Fruit fly (Drosophila melanogaster) whole organism, embryonic: ENCODE data around the gene CG10165.

Experiments used
- Abd-B ChIP-seq: fragments of 200-800 bp; sonication (Bioruptor generic); optimal IDR thresholded peaks from 2 replicates; lab custom pipeline; 2018; ENCODE audit warnings: missing biosample characterization, mild to moderate bottlenecking, missing genetic modification characterization, moderate library complexity
- B-H2 ChIP-seq: fragments of 200-800 bp; sonication (Bioruptor generic); optimal IDR thresholded peaks from 2 replicates; lab custom pipeline; 2018; ENCODE audit warnings: missing biosample characterization, mild to moderate bottlenecking, missing genetic modification characterization
- BtbVII ChIP-seq: fragments of 200-800 bp; sonication (Bioruptor generic); optimal IDR thresholded peaks from 3 replicates; lab custom pipeline; 2017; ENCODE audit warnings: missing biosample characterization, mild to moderate bottlenecking, missing genetic modification characterization
- CG11398 ChIP-seq: fragments of 200-800 bp; sonication (Bioruptor generic); optimal IDR thresholded peaks from 2 replicates; lab custom pipeline; 2016; ENCODE audit warnings: missing biosample characterization, missing genetic modification characterization
- CG12104 ChIP-seq: fragments of 200-800 bp; sonication (Bioruptor generic); optimal IDR thresholded peaks from 3 replicates; lab custom pipeline; 2016; ENCODE audit warnings: missing biosample characterization, missing genetic modification characterization
- CG12942 ChIP-seq: fragments of 200-800 bp; sonication (Bioruptor generic); optimal IDR thresholded peaks from 3 replicates; lab custom pipeline; 2016; ENCODE audit warnings: missing biosample characterization, missing genetic modification characterization
- CG15011 ChIP-seq: fragments of 200-800 bp; sonication (Bioruptor generic); optimal IDR thresholded peaks from 3 replicates; lab custom pipeline; 2018; ENCODE audit warnings: missing biosample characterization, mild to moderate bottlenecking, missing genetic modification characterization
- CG15269 ChIP-seq: fragments of 200-800 bp; sonication (Bioruptor generic); optimal IDR thresholded peaks from 2 replicates; lab custom pipeline; 2018; ENCODE audit warnings: missing biosample characterization, mild to moderate bottlenecking, missing genetic modification characterization, moderate library complexity
- CG1647 ChIP-seq: fragments of 200-800 bp; sonication (Bioruptor generic); optimal IDR thresholded peaks from 3 replicates; lab custom pipeline; 2016; ENCODE audit warnings: missing biosample characterization, missing genetic modification characterization
- CG17361 ChIP-seq: fragments of 200-800 bp; sonication (Bioruptor generic); IDR thresholded peaks from 3 replicates; pipeline ENCODE4 v1.3.6; 2022; ENCODE audit warnings: missing biosample characterization, missing genetic modification characterization
- CG17385 ChIP-seq: fragments of 200-800 bp; sonication (Bioruptor generic); optimal IDR thresholded peaks from 3 replicates; lab custom pipeline; 2018; ENCODE audit warnings: missing biosample characterization, mild to moderate bottlenecking, missing genetic modification characterization
- CG17829 ChIP-seq: fragments of 200-800 bp; optimal IDR thresholded peaks from 2 replicates; lab custom pipeline; 2019; ENCODE audit warnings: missing biosample characterization, mild to moderate bottlenecking, missing genetic modification characterization, moderate library complexity
- CG18262 ChIP-seq: fragments of 200-800 bp; optimal IDR thresholded peaks from 3 replicates; lab custom pipeline; 2019; ENCODE audit warnings: missing biosample characterization, mild to moderate bottlenecking, missing genetic modification characterization, moderate library complexity
- CG2129 ChIP-seq: fragments of 200-800 bp; sonication (Bioruptor generic); IDR thresholded peaks from 2 replicates; pipeline ENCODE4 v1.3.6; 2022; ENCODE audit warnings: missing biosample characterization, missing genetic modification characterization; ENCODE audit not compliant: partially characterized antibody
- CG2199 ChIP-seq: fragments of 200-800 bp; sonication (Bioruptor generic); IDR thresholded peaks from 3 replicates; pipeline ENCODE4 v1.3.6; 2022; ENCODE audit warnings: missing biosample characterization, missing genetic modification characterization
- CG30020 ChIP-seq: fragments of 200-800 bp; optimal IDR thresholded peaks from 2 replicates; lab custom pipeline; 2019; ENCODE audit warnings: missing biosample characterization, mild to moderate bottlenecking, missing genetic modification characterization, moderate library complexity
- CG32767 ChIP-seq: fragments of 200-800 bp; sonication (Bioruptor generic); IDR thresholded peaks from 2 replicates; pipeline ENCODE4 v1.3.6; 2022; ENCODE audit warnings: missing biosample characterization, missing genetic modification characterization
- CG3726 ChIP-seq: fragments of 200-800 bp; sonication (Bioruptor generic); IDR thresholded peaks from 3 replicates; pipeline ENCODE4, ENCODE4 v1.3.6; 2022; ENCODE audit warnings: missing biosample characterization, missing genetic modification characterization
- CG4730 ChIP-seq: fragments of 200-800 bp; sonication (Bioruptor generic); IDR thresholded peaks from 2 replicates; pipeline ENCODE4 v1.3.6; 2022; ENCODE audit warnings: missing biosample characterization, missing genetic modification characterization
- CG4820 ChIP-seq: fragments of 200-800 bp; sonication (Bioruptor generic); optimal IDR thresholded peaks from 3 replicates; lab custom pipeline; 2016; ENCODE audit warnings: missing biosample characterization, missing genetic modification characterization
- CG5245 ChIP-seq: fragments of 200-800 bp; sonication (Bioruptor generic); optimal IDR thresholded peaks from 3 replicates; lab custom pipeline; 2016; ENCODE audit warnings: missing biosample characterization, missing genetic modification characterization
- CG6654 ChIP-seq: fragments of 200-800 bp; sonication (Bioruptor generic); optimal IDR thresholded peaks from 2 replicates; lab custom pipeline; 2017; ENCODE audit warnings: missing biosample characterization, mild to moderate bottlenecking, missing genetic modification characterization
- CG8944 ChIP-seq: fragments of 200-800 bp; sonication (Bioruptor generic); optimal IDR thresholded peaks from 3 replicates; lab custom pipeline; 2016; ENCODE audit warnings: missing biosample characterization, missing genetic modification characterization
- CG9437 ChIP-seq: fragments of 200-800 bp; sonication (Bioruptor generic); optimal IDR thresholded peaks from 2 replicates; lab custom pipeline; 2018; ENCODE audit warnings: missing biosample characterization, mild to moderate bottlenecking, missing genetic modification characterization
- CG9797 ChIP-seq: fragments of 200-800 bp; sonication (Bioruptor generic); optimal IDR thresholded peaks from 3 replicates; lab custom pipeline; 2018; ENCODE audit warnings: missing biosample characterization, mild to moderate bottlenecking, missing genetic modification characterization
- Dbx ChIP-seq: fragments of 200-800 bp; sonication (Bioruptor generic); IDR thresholded peaks from 3 replicates; pipeline ENCODE4 v1.3.6; 2022; ENCODE audit warnings: missing biosample characterization, missing genetic modification characterization
- Ets97D ChIP-seq: fragments of 200-800 bp; sonication (Bioruptor generic); optimal IDR thresholded peaks from 3 replicates; lab custom pipeline; 2016; ENCODE audit warnings: missing biosample characterization, missing genetic modification characterization
- Fer1 ChIP-seq: fragments of 200-800 bp; sonication (Bioruptor generic); optimal IDR thresholded peaks from 2 replicates; lab custom pipeline; 2017; ENCODE audit warnings: missing biosample characterization, mild to moderate bottlenecking, missing genetic modification characterization
- Fer2 ChIP-seq: fragments of 200-800 bp; sonication (Bioruptor generic); optimal IDR thresholded peaks from 2 replicates; lab custom pipeline; 2018; ENCODE audit warnings: missing biosample characterization, mild to moderate bottlenecking, missing genetic modification characterization, moderate library complexity
- Med ChIP-seq: fragments of 200-800 bp; sonication (Bioruptor generic); peaks from one replicate; lab custom pipeline; 2016; ENCODE audit warnings: missing biosample characterization, missing genetic modification characterization, mild to moderate bottlenecking, inconsistent platforms, moderate library complexity
- Nf-YA ChIP-seq: fragments of 200-800 bp; sonication (Bioruptor generic); IDR thresholded peaks from 2 replicates; pipeline ENCODE4 v1.3.6; 2022; ENCODE audit warnings: missing biosample characterization, missing genetic modification characterization
- Sry-β ChIP-seq: fragments of 200-800 bp; sonication (Bioruptor generic); optimal IDR thresholded peaks from 2 replicates; lab custom pipeline; 2018; ENCODE audit warnings: missing biosample characterization, mild to moderate bottlenecking, missing genetic modification characterization, moderate library complexity
- Stat92E ChIP-seq, 3 experiments: fragments of >200 bp in 2 of 3; fragments of 200-800 bp in 1 of 3; sonication (Bioruptor generic) in 1 of 3; optimal IDR thresholded peaks; 2 replicates each; lab custom pipeline; 2017 to 2019; ENCODE audit warnings: missing biosample characterization in 3 of 3, missing genetic modification characterization in 3 of 3, mild to moderate bottlenecking in 1 of 3, moderate library complexity in 1 of 3
- cad ChIP-seq: fragments of >200 bp; optimal IDR thresholded peaks from 2 replicates; lab custom pipeline; 2017; ENCODE audit warnings: missing biosample characterization, missing genetic modification characterization
- gcm2 ChIP-seq: fragments of 200-800 bp; sonication (Bioruptor generic); optimal IDR thresholded peaks from 2 replicates; lab custom pipeline; 2016; ENCODE audit warnings: missing biosample characterization, missing genetic modification characterization
- gsb ChIP-seq: fragments of 200-800 bp; sonication (Bioruptor generic); IDR thresholded peaks from 2 replicates; pipeline ENCODE4 v1.3.6; 2022; ENCODE audit warnings: missing biosample characterization, missing genetic modification characterization
- gsb-n ChIP-seq: fragments of 200-800 bp; sonication (Bioruptor generic); optimal IDR thresholded peaks from 3 replicates; lab custom pipeline; 2018; ENCODE audit warnings: missing biosample characterization, mild to moderate bottlenecking, missing genetic modification characterization
- ham ChIP-seq: fragments of 200-800 bp; sonication (Bioruptor generic); IDR thresholded peaks from 2 replicates; pipeline ENCODE4 v1.3.6; 2022; ENCODE audit warnings: missing biosample characterization, missing genetic modification characterization
- hbn ChIP-seq: fragments of 200-800 bp; sonication (Bioruptor generic); IDR thresholded peaks from 2 replicates; pipeline ENCODE4 v1.3.6; 2022; ENCODE audit warnings: missing biosample characterization, missing genetic modification characterization; ENCODE audit not compliant: partially characterized antibody
- kni ChIP-seq: fragments of 200-800 bp; sonication (Bioruptor generic); optimal IDR thresholded peaks from 3 replicates; lab custom pipeline; 2017; ENCODE audit warnings: mild to moderate bottlenecking, missing biosample characterization, missing genetic modification reagents, missing genetic modification characterization
- knrl ChIP-seq: fragments of 200-800 bp; sonication (Bioruptor generic); IDR thresholded peaks from 3 replicates; pipeline ENCODE4 v1.3.6; 2022; ENCODE audit warnings: missing biosample characterization, missing genetic modification characterization; ENCODE audit not compliant: partially characterized antibody
- mirr ChIP-seq: fragments of 200-800 bp; sonication (Bioruptor generic); optimal IDR thresholded peaks from 3 replicates; lab custom pipeline; 2018; ENCODE audit warnings: missing biosample characterization, mild to moderate bottlenecking, missing genetic modification characterization
- nom ChIP-seq: fragments of 200-800 bp; sonication (Bioruptor generic); optimal IDR thresholded peaks from 2 replicates; lab custom pipeline; 2017; ENCODE audit warnings: missing biosample characterization, missing genetic modification characterization, mild to moderate bottlenecking, moderate library complexity, missing genetic modification reagents
- otp ChIP-seq: fragments of 200-800 bp; sonication (Bioruptor generic); IDR thresholded peaks from 3 replicates; pipeline ENCODE4, ENCODE4 v1.3.6; 2022; ENCODE audit warnings: missing biosample characterization, missing genetic modification characterization
- rib ChIP-seq: fragments of 200-800 bp; sonication (Bioruptor generic); IDR thresholded peaks from 2 replicates; pipeline ENCODE4 v1.3.6; 2022; ENCODE audit warnings: missing biosample characterization, missing genetic modification characterization
- sens ChIP-seq: fragments of 200-800 bp; sonication (Bioruptor generic); peaks from one replicate; lab custom pipeline; 2016; ENCODE audit warnings: missing biosample characterization, missing genetic modification characterization
- slou ChIP-seq: fragments of 200-800 bp; sonication (Bioruptor generic); optimal IDR thresholded peaks from 3 replicates; lab custom pipeline; 2016; ENCODE audit warnings: missing biosample characterization, missing genetic modification characterization
- sob ChIP-seq: fragments of 200-800 bp; sonication (Bioruptor generic); IDR thresholded peaks from 2 replicates; pipeline ENCODE4 v1.3.6; 2022; ENCODE audit warnings: missing biosample characterization, missing genetic modification characterization
- sug ChIP-seq: fragments of 200-800 bp; optimal IDR thresholded peaks from 2 replicates; lab custom pipeline; 2019; ENCODE audit warnings: missing biosample characterization, mild to moderate bottlenecking, missing genetic modification characterization, moderate library complexity
- unpg ChIP-seq: fragments of 200-800 bp; sonication (Bioruptor generic); optimal IDR thresholded peaks from 3 replicates; lab custom pipeline; 2018; ENCODE audit warnings: missing biosample characterization, mild to moderate bottlenecking, missing genetic modification characterization, moderate library complexity

CG10165 gene

dm6 chr2L:19492934-19493686 lies 37.0 kb downstream of the CG10165 start, which contains the start of the genes swm and Ctu2 (continued):
- TF ChIP-seq rib (GFP tag; lab: Robert Waterston, UW): no peak
- TF ChIP-seq CG32767 (GFP tag; lab: Robert Waterston, UW): 0 out of 2 replicates have a peak, but pooled peaks have one; percentile 26
- no peak for TF ChIP-seq Stat92E (GFP tag; optimal IDR thresholded peaks at IDR 0.05; lab: Kevin White, UChicago)
- TF ChIP-seq CG2129 (GFP tag; lab: Robert Waterston, UW): peak; percentile 19; the same call in 1 of the 2 replicates
- TF ChIP-seq CG11398 (GFP tag; lab: Kevin White, UChicago): no peak
- TF ChIP-seq hbn: peak; percentile 66
- no peak for TF ChIP-seq gcm2 (GFP tag; lab: Kevin White, UChicago)
- TF ChIP-seq Dbx (GFP tag; lab: Robert Waterston, UW): peak; percentile 62
- peak; percentile 67 for TF ChIP-seq Abd-B
- TF ChIP-seq CG6654 (GFP tag; lab: Kevin White, UChicago): no peak
- peak; percentile 79 for TF ChIP-seq CG9437 (GFP tag; lab: Kevin White, UChicago)
- TF ChIP-seq CG4820 (GFP tag; lab: Kevin White, UChicago): peak; percentile 38
- TF ChIP-seq CG1647: no peak
- TF ChIP-seq mirr (GFP tag; lab: Kevin White, UChicago): no peak
- TF ChIP-seq B-H2 (GFP tag; lab: Kevin White, UChicago): peak; percentile 88
- TF ChIP-seq ham (GFP tag; lab: Robert Waterston, UW): no peak
- TF ChIP-seq CG15269 (tag; lab: Kevin White, UChicago): peak; percentile 78
- no peak for TF ChIP-seq CG8944
- peak; percentile 68 for TF ChIP-seq Med (GFP tag; lab: Kevin White, UChicago)
- peak; percentile 69 for TF ChIP-seq Fer2 (tag; lab: Kevin White, UChicago)
- no peak for TF ChIP-seq otp (GFP tag; lab: Robert Waterston, UW)
- TF ChIP-seq Nf-YA (GFP tag; lab: Robert Waterston, UW): no peak
- TF ChIP-seq CG17361 (GFP tag; lab: Robert Waterston, UW): peak; percentile 87
- peak; percentile 94 for TF ChIP-seq Sry-β (GFP tag; lab: Kevin White, UChicago)
- peak; percentile 74 for TF ChIP-seq Fer1 (GFP tag; lab: Kevin White, UChicago)
- peak; percentile 66 for TF ChIP-seq sens
- TF ChIP-seq kni: no peak
- peak; percentile 34 for TF ChIP-seq slou
- TF ChIP-seq CG12942 (GFP tag; lab: Kevin White, UChicago): peak; percentile 31
- peak; percentile 73 for TF ChIP-seq CG18262
- no peak for TF ChIP-seq CG15011 (GFP tag; lab: Kevin White, UChicago)
- peak; percentile 85 for TF ChIP-seq sug (tag; lab: Kevin White, UChicago)
- TF ChIP-seq CG4730 (GFP tag; lab: Robert Waterston, UW): no peak
- TF ChIP-seq CG2199 (GFP tag; lab: Robert Waterston, UW): no peak
- TF ChIP-seq sob (GFP tag; lab: Robert Waterston, UW): peak; percentile 60
- peak; percentile 36 for TF ChIP-seq CG12104 (GFP tag; lab: Kevin White, UChicago)
- no peak for TF ChIP-seq CG3726
- TF ChIP-seq gsb (GFP tag; lab: Robert Waterston, UW): no peak
- TF ChIP-seq cad: no peak
- peak; percentile 69; the same call in 2 of the 3 replicates for TF ChIP-seq knrl (GFP tag; lab: Robert Waterston, UW)
- no peak for TF ChIP-seq gsb-n (tag; lab: Kevin White, UChicago)
- TF ChIP-seq CG17385 (GFP tag; lab: Kevin White, UChicago): peak; percentile 94
- TF ChIP-seq BtbVII (GFP tag; lab: Kevin White, UChicago): no peak
- TF ChIP-seq CG9797 (GFP tag; lab: Kevin White, UChicago): peak; percentile 16
- peak; percentile 83 for TF ChIP-seq CG30020 (tag; lab: Kevin White, UChicago)
- TF ChIP-seq CG17829 (tag; lab: Kevin White, UChicago): peak; percentile 72
- TF ChIP-seq CG5245 (GFP tag; lab: Kevin White, UChicago): no peak
- TF ChIP-seq unpg (GFP tag; lab: Kevin White, UChicago): peak; percentile 76
- no peak for TF ChIP-seq Ets97D (GFP tag; lab: Kevin White, UChicago)
- TF ChIP-seq nom (GFP tag; lab: Kevin White, UChicago): no peak
